Fruit fly (Drosophila melanogaster): ENCODE measurements around the gene CG13829.

Gene CG13829

dm6 chr3R:23140280-23140679 lies 20.9 kb downstream of the CG13829 start:
- TF ChIP-seq EcR (GFP tag; optimal IDR thresholded peaks at IDR 0.05), result no peak
- no peak for TF ChIP-seq Snoo (tag; optimal IDR thresholded peaks at IDR 0.05)
- no peak for TF ChIP-seq Pif1B (GFP tag; optimal IDR thresholded peaks at IDR 0.05)
- TF ChIP-seq CG12605 (GFP tag; IDR thresholded peaks at IDR 0.05), result no peak
- TF ChIP-seq Ets98B (GFP tag; IDR thresholded peaks at IDR 0.05), result no peak
- TF ChIP-seq fd96Ca (GFP tag; IDR thresholded peaks at IDR 0.05), result no peak
- no peak for TF ChIP-seq CG10348 (GFP tag; IDR thresholded peaks at IDR 0.05)
- TF ChIP-seq CG34367 (tag; optimal IDR thresholded peaks at IDR 0.05), result no peak
- TF ChIP-seq D1 (tag; optimal IDR thresholded peaks at IDR 0.05), result no peak
- TF ChIP-seq CG32121 (GFP tag; IDR thresholded peaks at IDR 0.05), result no peak
- no peak for TF ChIP-seq CG8159 (tag; optimal IDR thresholded peaks at IDR 0.05)
- no peak for TF ChIP-seq rn (GFP tag; IDR thresholded peaks at IDR 0.05)
- no peak for TF ChIP-seq CG14655 (GFP tag; optimal IDR thresholded peaks at IDR 0.05)
- no peak for TF ChIP-seq CG15710 (tag; optimal IDR thresholded peaks at IDR 0.05)

- TF ChIP-seq Pif1A (GFP tag; optimal IDR thresholded peaks at IDR 0.05) (no peak), CG8301 (tag; optimal IDR thresholded peaks at IDR 0.05) (no peak), gl (tag; optimal IDR thresholded peaks at IDR 0.05) (no peak), EcR (GFP tag; optimal IDR thresholded peaks at IDR 0.05) (no peak), CG15710 (tag; optimal IDR thresholded peaks at IDR 0.05) (no peak), CG4496 (GFP tag; IDR thresholded peaks at IDR 0.05) (peak; percentile 27; the same call in 1 of the 3 replicates), CG9948 (tag; optimal IDR thresholded peaks at IDR 0.05) (no peak), Snoo (tag; optimal IDR thresholded peaks at IDR 0.05) (no peak), Pif1B (GFP tag; optimal IDR thresholded peaks at IDR 0.05) (no peak)
Measured at dm6 chr3R:23139634-23140010, 21.5 kb downstream of the CG13829 start.

- TF ChIP-seq CG34367 (tag; optimal IDR thresholded peaks at IDR 0.05) (no peak), CG10348 (GFP tag; IDR thresholded peaks at IDR 0.05) (no peak)
Measured at dm6 chr3R:23138992-23139633, 22.0 kb downstream of the CG13829 start.

- TF ChIP-seq CG8301 (tag; optimal IDR thresholded peaks at IDR 0.05) (no peak), CG4496 (GFP tag; IDR thresholded peaks at IDR 0.05) (no peak), CG17806 (tag; optimal IDR thresholded peaks at IDR 0.05) (no peak), EcR (GFP tag; optimal IDR thresholded peaks at IDR 0.05) (no peak), Ets98B (GFP tag; IDR thresholded peaks at IDR 0.05) (no peak), CG34367 (tag; optimal IDR thresholded peaks at IDR 0.05) (no peak)
Measured at dm6 chr3R:23138439-23138838, 22.7 kb downstream of the CG13829 start.

- TF ChIP-seq Snoo (tag; optimal IDR thresholded peaks at IDR 0.05), result no peak
- TF ChIP-seq CG9948 (tag; optimal IDR thresholded peaks at IDR 0.05), result no peak
Measured at dm6 chr3R:23134690-23135089, 26.4 kb downstream of the CG13829 start.

dm6 chr3R:23133301-23133828 lies 27.8 kb downstream of the CG13829 start:
- TF ChIP-seq Snoo (tag; optimal IDR thresholded peaks at IDR 0.05), result peak; percentile 2
- TF ChIP-seq CG17806 (tag; optimal IDR thresholded peaks at IDR 0.05), result no peak

dm6 chr3R:23132299-23132698 lies 28.8 kb downstream of the CG13829 start:
- no peak for TF ChIP-seq CG8159 (tag; optimal IDR thresholded peaks at IDR 0.05)
- TF ChIP-seq CG34367 (tag; optimal IDR thresholded peaks at IDR 0.05), result no peak
- TF ChIP-seq gl (tag; optimal IDR thresholded peaks at IDR 0.05), result no peak
- TF ChIP-seq CG13204 (GFP tag; optimal IDR thresholded peaks at IDR 0.05), result no peak
- TF ChIP-seq Pif1B (GFP tag; optimal IDR thresholded peaks at IDR 0.05), result no peak
- TF ChIP-seq CG14655 (GFP tag; optimal IDR thresholded peaks at IDR 0.05), result no peak
- no peak for TF ChIP-seq CG9948 (tag; optimal IDR thresholded peaks at IDR 0.05)
- no peak for TF ChIP-seq Pif1A (GFP tag; optimal IDR thresholded peaks at IDR 0.05)
- no peak for TF ChIP-seq CG10348 (GFP tag; IDR thresholded peaks at IDR 0.05)

dm6 chr3R:23131341-23131884 lies 29.7 kb downstream of the CG13829 start:
- TF ChIP-seq CG17806 (tag; optimal IDR thresholded peaks at IDR 0.05), result no peak
- TF ChIP-seq CG12605 (GFP tag; IDR thresholded peaks at IDR 0.05), result no peak
- TF ChIP-seq CG32121 (GFP tag; IDR thresholded peaks at IDR 0.05), result no peak
- no peak for TF ChIP-seq CG4496 (GFP tag; IDR thresholded peaks at IDR 0.05)
- TF ChIP-seq CG10348 (GFP tag; IDR thresholded peaks at IDR 0.05), result no peak
- TF ChIP-seq fd96Ca (GFP tag; IDR thresholded peaks at IDR 0.05), result no peak
- no peak for TF ChIP-seq Pif1B (GFP tag; optimal IDR thresholded peaks at IDR 0.05)
- TF ChIP-seq CG8301 (tag; optimal IDR thresholded peaks at IDR 0.05), result no peak
- TF ChIP-seq CG9948 (tag; optimal IDR thresholded peaks at IDR 0.05), result no peak
- no peak for TF ChIP-seq gl (tag; optimal IDR thresholded peaks at IDR 0.05)
- TF ChIP-seq D1 (tag; optimal IDR thresholded peaks at IDR 0.05), result no peak
- TF ChIP-seq rn (GFP tag; IDR thresholded peaks at IDR 0.05), result no peak

Data from whole organism, pupa.